Worm (Caenorhabditis elegans): ENCODE results near the gene znf-598.

- no peak for TF ChIP-seq fkh-6 (tag; optimal IDR thresholded peaks at IDR 0.05)
- no peak for TF ChIP-seq F13H6.1 (tag; optimal IDR thresholded peaks at IDR 0.05)
Observed at ce11 chrII:7060791-7061190, 35.2 kb downstream of the znf-598 start.

Data from whole organism, late embryonic.